Worm (Caenorhabditis elegans) whole organism, midembryonic: Measurements from ENCODE around the gene mrpl-48.

Experiments
- T22C8.4 ChIP-seq: fragments of 200-800 bp; sonication (Bioruptor generic); IDR thresholded peaks from 2 replicates; pipeline ENCODE4 v1.3.6; 2022; ENCODE audit warnings: missing genetic modification characterization, missing compliant biosample characterization
- cog-1 ChIP-seq: sonication (generic microtip); optimal IDR thresholded peaks from 2 replicates; lab custom pipeline; 2016; ENCODE audit warnings: missing genetic modification characterization, missing compliant biosample characterization
- klf-2 ChIP-seq: fragments of 200-800 bp; sonication (Bioruptor generic); conservative IDR thresholded peaks from 2 replicates; pipeline ENCODE4 v1.3.6; 2022; ENCODE audit warnings: missing genetic modification reagents, missing genetic modification characterization, missing compliant biosample characterization
- ref-1 ChIP-seq: fragments of 200-800 bp; sonication (Bioruptor generic); conservative IDR thresholded peaks from 2 replicates; pipeline ENCODE4 v1.3.6; 2022; ENCODE audit warnings: missing genetic modification reagents, missing genetic modification characterization, missing compliant biosample characterization

ce11 chrV:5580517-5580916, 13.0 kb upstream of the mrpl-48 start:
- TF ChIP-seq T22C8.4 (GFP tag; lab: Robert Waterston, UW): peak; percentile 79
- TF ChIP-seq klf-2 (GFP tag; lab: Robert Waterston, UW): no peak
- TF ChIP-seq ref-1 (GFP tag; lab: Robert Waterston, UW): no peak
- TF ChIP-seq cog-1 (tag; lab: Kevin White, UChicago): peak; percentile 73
